Worm (Caenorhabditis elegans) whole organism, L2 larva: Measurements from ENCODE around the gene mig-23.

Experiments
- C34F6.9 ChIP-seq: fragments of 150-350 bp; optimal IDR thresholded peaks from 2 replicates; lab custom pipeline; 2014; ENCODE audit warnings: missing biosample characterization, missing genetic modification characterization
- F13H6.1 ChIP-seq: sonication (generic microtip); optimal IDR thresholded peaks from 2 replicates; lab custom pipeline; 2016; ENCODE audit warnings: missing genetic modification characterization, missing compliant biosample characterization
- R02D3.7 ChIP-seq: fragments of 150-350 bp; optimal IDR thresholded peaks from 2 replicates; lab custom pipeline; 2014; ENCODE audit warnings: missing biosample characterization, missing genetic modification characterization
- ZK546.5 ChIP-seq: sonication (generic microtip); optimal IDR thresholded peaks from 2 replicates; lab custom pipeline; 2017; ENCODE audit warnings: missing biosample characterization, missing genetic modification characterization
- alr-1 ChIP-seq: fragments of 150-350 bp; optimal IDR thresholded peaks from 2 replicates; lab custom pipeline; 2014; ENCODE audit warnings: missing biosample characterization, missing genetic modification characterization
- ama-1 ChIP-seq: fragments of 150-350 bp; optimal IDR thresholded peaks from 2 replicates; lab custom pipeline; 2018; ENCODE audit warnings: inconsistent platforms
- blmp-1 ChIP-seq: sonication (generic microtip); optimal IDR thresholded peaks from 2 replicates; lab custom pipeline; 2017; ENCODE audit warnings: missing genetic modification characterization, mild to moderate bottlenecking, missing compliant biosample characterization, antibody characterized with exemption, moderate library complexity; ENCODE audit not compliant: insufficient read depth
- ceh-16 ChIP-seq: fragments of 150-350 bp; optimal IDR thresholded peaks from 2 replicates; lab custom pipeline; 2014; ENCODE audit warnings: missing biosample characterization, missing genetic modification characterization
- crh-2 ChIP-seq: sonication (generic microtip); optimal IDR thresholded peaks from 2 replicates; lab custom pipeline; 2017; ENCODE audit warnings: missing biosample characterization, missing genetic modification characterization
- dmd-4 ChIP-seq: sonication (generic microtip); optimal IDR thresholded peaks from 2 replicates; lab custom pipeline; 2017; ENCODE audit warnings: missing biosample characterization, missing genetic modification characterization
- egl-27 ChIP-seq: sonication (generic microtip); optimal IDR thresholded peaks from 3 replicates; lab custom pipeline; 2017; ENCODE audit warnings: missing biosample characterization, missing genetic modification reagents, missing genetic modification characterization
- elt-3 ChIP-seq: sonication (generic microtip); optimal IDR thresholded peaks from 2 replicates; lab custom pipeline; 2017; ENCODE audit warnings: missing biosample characterization, missing genetic modification characterization
- fos-1 ChIP-seq: fragments of 150-350 bp; optimal IDR thresholded peaks from 2 replicates; lab custom pipeline; 2014; ENCODE audit warnings: missing biosample characterization, missing genetic modification characterization
- lin-11 ChIP-seq: fragments of 150-350 bp; sonication (generic microtip); optimal IDR thresholded peaks from 2 replicates; lab custom pipeline; 2014; ENCODE audit warnings: missing biosample characterization, missing genetic modification characterization, inconsistent platforms, mixed read lengths
- lin-13 ChIP-seq: fragments of 150-350 bp; optimal IDR thresholded peaks from 2 replicates; lab custom pipeline; 2014; ENCODE audit warnings: missing biosample characterization, missing genetic modification reagents, missing genetic modification characterization
- lsy-2 ChIP-seq, 2 experiments: fragments of 150-350 bp in 1 of 2; sonication (generic microtip) in 1 of 2; optimal IDR thresholded peaks; 2 replicates each; lab custom pipeline; 2014 to 2017; ENCODE audit warnings: missing biosample characterization in 2 of 2, missing genetic modification characterization in 2 of 2
- mab-5 ChIP-seq: fragments of 150-350 bp; optimal IDR thresholded peaks from 2 replicates; lab custom pipeline; 2014; ENCODE audit warnings: missing biosample characterization, missing genetic modification characterization
- mdl-1 ChIP-seq, 2 experiments: fragments of 150-350 bp in 1 of 2; sonication (generic microtip) in 1 of 2; optimal IDR thresholded peaks; 2 replicates each; lab custom pipeline; 2017; ENCODE audit warnings: missing biosample characterization in 2 of 2, missing genetic modification characterization in 2 of 2
- nhr-10 ChIP-seq: sonication (generic microtip); optimal IDR thresholded peaks from 2 replicates; lab custom pipeline; 2017; ENCODE audit warnings: missing biosample characterization, missing genetic modification characterization
- nhr-11 ChIP-seq: fragments of 150-350 bp; optimal IDR thresholded peaks from 2 replicates; lab custom pipeline; 2014; ENCODE audit warnings: missing biosample characterization, missing genetic modification characterization
- nhr-12 ChIP-seq: fragments of 150-350 bp; optimal IDR thresholded peaks from 2 replicates; lab custom pipeline; 2014; ENCODE audit warnings: missing biosample characterization, missing genetic modification characterization
- nhr-129 ChIP-seq: fragments of 150-350 bp; optimal IDR thresholded peaks from 2 replicates; lab custom pipeline; 2014; ENCODE audit warnings: missing biosample characterization, missing genetic modification characterization
- nhr-21 ChIP-seq: fragments of 150-350 bp; optimal IDR thresholded peaks from 2 replicates; lab custom pipeline; 2014; ENCODE audit warnings: missing biosample characterization, missing genetic modification characterization
- nhr-237 ChIP-seq: fragments of 150-350 bp; optimal IDR thresholded peaks from 2 replicates; lab custom pipeline; 2014; ENCODE audit warnings: missing biosample characterization, missing genetic modification characterization
- nhr-77 ChIP-seq: fragments of 150-350 bp; optimal IDR thresholded peaks from 2 replicates; lab custom pipeline; 2014; ENCODE audit warnings: missing biosample characterization, missing genetic modification characterization
- sem-4 ChIP-seq: fragments of 150-350 bp; optimal IDR thresholded peaks from 2 replicates; lab custom pipeline; 2014; ENCODE audit warnings: missing biosample characterization, missing genetic modification reagents, missing genetic modification characterization
- sma-3 ChIP-seq: sonication (generic microtip); optimal IDR thresholded peaks from 2 replicates; lab custom pipeline; 2016; ENCODE audit warnings: missing genetic modification reagents, missing genetic modification characterization, missing compliant biosample characterization
- sma-9 ChIP-seq, 2 experiments: fragments of 150-350 bp in 1 of 2; sonication (generic microtip) in 1 of 2; optimal IDR thresholded peaks; 2 replicates each; lab custom pipeline; 2014 to 2016; ENCODE audit warnings: missing genetic modification characterization in 2 of 2, mild to moderate bottlenecking in 1 of 2, missing biosample characterization in 1 of 2, missing compliant biosample characterization in 1 of 2, missing genetic modification reagents in 1 of 2, moderate library complexity in 1 of 2
- snpc-4 ChIP-seq: fragments of 150-350 bp; optimal IDR thresholded peaks from 2 replicates; lab custom pipeline; 2014; ENCODE audit warnings: missing biosample characterization, missing genetic modification characterization
- unc-39 ChIP-seq: fragments of 150-350 bp; optimal IDR thresholded peaks from 2 replicates; lab custom pipeline; 2014; ENCODE audit warnings: missing biosample characterization, missing genetic modification characterization
- unc-55 ChIP-seq: fragments of 150-350 bp; sonication (generic microtip); optimal IDR thresholded peaks from 3 replicates; lab custom pipeline; 2014; ENCODE audit warnings: missing biosample characterization, missing genetic modification reagents, missing genetic modification characterization
- unc-62 ChIP-seq: fragments of 150-350 bp; optimal IDR thresholded peaks from 2 replicates; lab custom pipeline; 2014; ENCODE audit warnings: missing biosample characterization, missing genetic modification reagents, missing genetic modification characterization
- zag-1 ChIP-seq: fragments of 150-350 bp; optimal IDR thresholded peaks from 2 replicates; lab custom pipeline; 2014; ENCODE audit warnings: missing biosample characterization, missing genetic modification characterization
- ztf-11 ChIP-seq: sonication (generic microtip); optimal IDR thresholded peaks from 2 replicates; lab custom pipeline; 2017; ENCODE audit warnings: missing biosample characterization, missing genetic modification characterization

mig-23 gene

ce11 chrX:5948769-5949168 lies at the start of gene mig-23:
mig-23 (minus strand) TSS chrX:5948869.
- no peak for TF ChIP-seq lsy-2 (tag; optimal IDR thresholded peaks at IDR 0.05; lab: Kevin White, UChicago)
- TF ChIP-seq nhr-77 (tag; lab: Kevin White, UChicago) = no peak
- no peak for TF ChIP-seq ceh-16 (tag; lab: Kevin White, UChicago)
- TF ChIP-seq blmp-1 (tag; lab: Kevin White, UChicago) = no peak
- no peak for TF ChIP-seq sma-9 (GFP tag; optimal IDR thresholded peaks at IDR 0.05; lab: Kevin White, UChicago)
- TF ChIP-seq sma-9 (tag; optimal IDR thresholded peaks at IDR 0.05; lab: Kevin White, UChicago) = no peak
- no peak for TF ChIP-seq nhr-237
- no peak for TF ChIP-seq ztf-11
- no peak for TF ChIP-seq alr-1
- no peak for TF ChIP-seq lin-11 (tag; lab: Kevin White, UChicago)
- no peak for TF ChIP-seq elt-3
- TF ChIP-seq nhr-11 = no peak
- TF ChIP-seq unc-62 (GFP tag; lab: Kevin White, UChicago) = no peak
- no peak for TF ChIP-seq F13H6.1 (tag; lab: Kevin White, UChicago)
- TF ChIP-seq crh-2 (tag; lab: Kevin White, UChicago) = no peak
- no peak for TF ChIP-seq nhr-12 (tag; lab: Kevin White, UChicago)
- TF ChIP-seq sma-3 (GFP tag; lab: Kevin White, UChicago) = no peak
- TF ChIP-seq snpc-4 (tag; lab: Kevin White, UChicago) = no peak

- TF ChIP-seq egl-27 (tag; lab: Kevin White, UChicago) (no peak), lin-11 (tag; lab: Kevin White, UChicago) (no peak)
Measured at ce11 chrX:5995613-5996206, 47.0 kb upstream of the mig-23 start, which contains the start of gene inx-3. inx-3 (plus strand) TSS chrX:5996156.

- no peak for TF ChIP-seq nhr-129 (tag; lab: Kevin White, UChicago)
- no peak for TF ChIP-seq mdl-1 (tag; optimal IDR thresholded peaks at IDR 0.05; lab: Kevin White, UChicago)
- TF ChIP-seq ceh-16 (tag; lab: Kevin White, UChicago) = no peak
- no peak for TF ChIP-seq lin-11 (tag; lab: Kevin White, UChicago)
- TF ChIP-seq nhr-237 = no peak
- no peak for TF ChIP-seq unc-55 (GFP tag; lab: Kevin White, UChicago)
- no peak for TF ChIP-seq egl-27 (tag; lab: Kevin White, UChicago)
- TF ChIP-seq blmp-1 (tag; lab: Kevin White, UChicago) = no peak
- TF ChIP-seq, all 48 proteins: peak for 0
Measured at ce11 chrX:5994004-5994403, 45.3 kb upstream of the mig-23 start.

ce11 chrX:5992770-5993169 lies 44.1 kb upstream of the mig-23 start, which contains the start of gene F22F4.5:
F22F4.5 (minus strand) TSS chrX:5992870.
- TF ChIP-seq ceh-16 (tag; lab: Kevin White, UChicago) (no peak), C34F6.9 (tag; lab: Kevin White, UChicago) (no peak)

DNA sequence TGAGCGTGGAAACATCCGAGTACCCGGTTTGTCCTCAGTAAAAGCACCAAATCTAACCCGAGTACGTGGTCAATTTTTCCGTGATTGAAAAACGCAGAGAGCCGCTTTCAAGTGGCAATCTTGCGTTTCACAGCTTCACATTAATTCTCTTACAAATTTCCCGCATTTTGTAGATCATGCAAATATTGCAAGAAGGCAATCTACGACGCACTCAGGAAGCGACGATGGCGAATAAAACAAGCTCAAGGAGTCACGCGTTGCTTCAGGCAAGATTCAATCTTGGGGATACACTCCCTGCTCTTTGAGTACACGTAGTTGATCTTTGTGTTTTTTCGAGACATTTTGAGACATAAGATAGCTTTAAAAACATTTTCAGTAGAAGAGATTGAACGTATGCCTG lies 39.2 kb upstream of the mig-23 start:
- TF ChIP-seq nhr-21 (no peak), F13H6.1 (tag; lab: Kevin White, UChicago) (no peak), lin-13 (GFP tag; lab: Kevin White, UChicago) (no peak), unc-39 (no peak), ZK546.5 (tag; lab: Kevin White, UChicago) (no peak), crh-2 (tag; lab: Kevin White, UChicago) (no peak), nhr-10 (tag; lab: Kevin White, UChicago) (no peak), R02D3.7 (no peak), blmp-1 (tag; lab: Kevin White, UChicago) (no peak), nhr-77 (tag; lab: Kevin White, UChicago) (no peak), ama-1 (no peak), mab-5 (tag; lab: Kevin White, UChicago) (no peak)

- TF ChIP-seq snpc-4 (tag; lab: Kevin White, UChicago) (no peak), zag-1 (no peak), crh-2 (tag; lab: Kevin White, UChicago) (no peak), nhr-10 (tag; lab: Kevin White, UChicago) (no peak), dmd-4 (tag; lab: Kevin White, UChicago) (no peak), sem-4 (tag; lab: Kevin White, UChicago) (no peak), fos-1 (tag; lab: Kevin White, UChicago) (peak; percentile 24), unc-39 (no peak), mab-5 (tag; lab: Kevin White, UChicago) (no peak)
Measured at ce11 chrX:5985720-5986119, 37.1 kb upstream of the mig-23 start.
